Comparison of ENCODE assay signal across 3 fruit fly cellular contexts in the genomic region with DNA sequence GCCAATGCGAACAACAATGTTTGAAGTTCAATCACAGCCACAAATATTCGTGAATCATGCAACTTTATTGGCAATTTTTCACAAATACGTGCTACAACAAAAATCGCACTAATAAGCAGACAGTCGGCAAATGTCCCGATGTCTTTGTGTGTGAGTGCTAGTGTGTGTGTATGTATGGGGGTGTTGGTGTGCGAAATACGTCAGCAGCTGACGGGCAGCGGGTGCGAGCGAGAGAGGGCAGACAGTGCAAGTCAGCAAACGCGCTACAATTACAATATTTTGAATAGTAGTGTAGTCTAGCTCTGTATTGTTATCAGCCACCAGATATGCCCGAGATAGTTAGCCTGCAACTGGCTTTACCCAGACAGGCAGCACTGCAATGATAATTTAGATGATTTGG.
TF ChIP-seq lines count a peak whose summit lies in the region.

No protein-coding gene starts in this region.

- TF ChIP-seq CTCF in whole organism, embryonic (GFP tag; optimal IDR thresholded peaks at IDR 0.05; lab: Kevin White, UChicago), result no peak

TF ChIP-seq in whole organism, adult, 20 proteins besides CTCF, POLR2A, EP300 and RAD21:
- TF ChIP-seq pad (GFP tag; optimal IDR thresholded peaks at IDR 0.05; lab: Kevin White, UChicago) (no peak), CG33017 (tag; optimal IDR thresholded peaks at IDR 0.05; lab: Kevin White, UChicago) (no peak), ovo (GFP tag; optimal IDR thresholded peaks at IDR 0.05; lab: Kevin White, UChicago) (no peak), cic (GFP tag; optimal IDR thresholded peaks at IDR 0.05; lab: Kevin White, UChicago) (peak; percentile 84), CG11617 (GFP tag; optimal IDR thresholded peaks at IDR 0.05; lab: Kevin White, UChicago) (no peak), kay (GFP tag; lab: Kevin White, UChicago; ENCODE audit: borderline replicate concordance) (no peak), Mnt (GFP tag; optimal IDR thresholded peaks at IDR 0.05; lab: Kevin White, UChicago) (no peak), CG7101 (tag; optimal IDR thresholded peaks at IDR 0.05; lab: Kevin White, UChicago) (no peak), Crg-1 (GFP tag; optimal IDR thresholded peaks at IDR 0.05; lab: Kevin White, UChicago) (no peak), toe (GFP tag; optimal IDR thresholded peaks at IDR 0.05; lab: Kevin White, UChicago) (no peak), Hr96 (GFP tag; optimal IDR thresholded peaks at IDR 0.05; lab: Kevin White, UChicago) (no peak), cnc (optimal IDR thresholded peaks at IDR 0.05; lab: Kevin White, UChicago) (peak in 1 of 2 experiments; percentile 83), CG14711 (tag; optimal IDR thresholded peaks at IDR 0.05; lab: Kevin White, UChicago) (no peak), CG1620 (GFP tag; optimal IDR thresholded peaks at IDR 0.05; lab: Kevin White, UChicago) (no peak), CG7045 (GFP tag; optimal IDR thresholded peaks at IDR 0.05; lab: Kevin White, UChicago) (no peak), CG12768 (GFP tag; optimal IDR thresholded peaks at IDR 0.05; lab: Kevin White, UChicago) (peak; percentile 68), Clk (GFP tag; optimal IDR thresholded peaks at IDR 0.05; lab: Kevin White, UChicago) (no peak), bab1 (GFP tag; optimal IDR thresholded peaks at IDR 0.05; lab: Kevin White, UChicago) (peak; percentile 19), tj (GFP tag; optimal IDR thresholded peaks at IDR 0.05; lab: Kevin White, UChicago) (peak; percentile 95)

TF ChIP-seq in whole organism, embryonic, 481 proteins besides CTCF, POLR2A, EP300 and RAD21:
- no peak for TF ChIP-seq oc (tag; optimal IDR thresholded peaks at IDR 0.05; lab: Kevin White, UChicago)
- 0 out of 2 replicates have a peak, but pooled peaks have one; percentile 15 for TF ChIP-seq E2f2 (GFP tag; IDR thresholded peaks at IDR 0.05; lab: Robert Waterston, UW)
- TF ChIP-seq Deaf1 (tag; optimal IDR thresholded peaks at IDR 0.05; lab: Kevin White, UChicago), result peak; percentile 8
- no peak for TF ChIP-seq CG16815 (GFP tag; optimal IDR thresholded peaks at IDR 0.05; lab: Kevin White, UChicago)
- no peak for TF ChIP-seq al (GFP tag; IDR thresholded peaks at IDR 0.05; lab: Robert Waterston, UW)
- peak; percentile 31 for TF ChIP-seq mirr (GFP tag; optimal IDR thresholded peaks at IDR 0.05; lab: Kevin White, UChicago)
- TF ChIP-seq ERR (GFP tag; optimal IDR thresholded peaks at IDR 0.05; lab: Kevin White, UChicago), result no peak
- TF ChIP-seq CG1832 (GFP tag; optimal IDR thresholded peaks at IDR 0.05; lab: Kevin White, UChicago), result peak; percentile 8
- TF ChIP-seq cg (GFP tag; optimal IDR thresholded peaks at IDR 0.05; lab: Kevin White, UChicago), result peak; percentile 59
- TF ChIP-seq abd-A (tag; optimal IDR thresholded peaks at IDR 0.05; lab: Kevin White, UChicago), result peak; percentile 5
- TF ChIP-seq CoRest (tag; optimal IDR thresholded peaks at IDR 0.05; lab: Kevin White, UChicago), result no peak
- TF ChIP-seq CG8478 (optimal IDR thresholded peaks at IDR 0.05; lab: Kevin White, UChicago), result peak; percentile 28
- peak; percentile 36 for TF ChIP-seq Med (GFP tag; lab: Kevin White, UChicago)
- TF ChIP-seq chinmo (GFP tag; IDR thresholded peaks at IDR 0.05; lab: Robert Waterston, UW; ENCODE audit: partially characterized antibody), result 0 out of 4 replicates have a peak, but pooled peaks have one; percentile 19
- TF ChIP-seq CG13287 (GFP tag; IDR thresholded peaks at IDR 0.05; lab: Robert Waterston, UW; ENCODE audit: partially characterized antibody), result no peak
- no peak for TF ChIP-seq CG6765 (GFP tag; optimal IDR thresholded peaks at IDR 0.05; lab: Kevin White, UChicago)

TF ChIP-seq in whole organism, wandering third instar larva, 38 proteins besides CTCF, POLR2A, EP300 and RAD21:
- TF ChIP-seq Rel (GFP tag; optimal IDR thresholded peaks at IDR 0.05; lab: Kevin White, UChicago), result no peak
- TF ChIP-seq Rel (tag; optimal IDR thresholded peaks at IDR 0.05; lab: Kevin White, UChicago), result peak; percentile 14
- TF ChIP-seq woc (GFP tag; optimal IDR thresholded peaks at IDR 0.05; lab: Kevin White, UChicago), result no peak
- no peak for TF ChIP-seq Hnf4 (GFP tag; optimal IDR thresholded peaks at IDR 0.05; lab: Kevin White, UChicago)
TF ChIP-seq in whole organism, wandering third instar larva: peak in this region for 1.
